Fruit fly (Drosophila melanogaster) whole organism, embryonic: ENCODE measurements around the gene CG3434.
A peak's percentile ranks its signal among the peaks of the same experiment; 100 is the strongest.

Experiments used
- BEAF-32 ChIP-seq: fragments of 200-800 bp; sonication (Bioruptor generic); optimal IDR thresholded peaks from 3 replicates; lab custom pipeline; 2017; ENCODE audit warnings: missing biosample characterization, missing genetic modification characterization, mild to moderate bottlenecking, moderate library complexity, missing genetic modification reagents
- CG10543 ChIP-seq: fragments of 200-800 bp; sonication (Bioruptor generic); optimal IDR thresholded peaks from 3 replicates; lab custom pipeline; 2017; ENCODE audit warnings: missing biosample characterization, mild to moderate bottlenecking, missing genetic modification characterization, moderate library complexity
- CG12391 ChIP-seq: fragments of 200-800 bp; sonication (Bioruptor generic); optimal IDR thresholded peaks from 3 replicates; lab custom pipeline; 2018; ENCODE audit warnings: missing biosample characterization, mild to moderate bottlenecking, missing genetic modification characterization, moderate library complexity
- CG12659 ChIP-seq: fragments of 200-800 bp; sonication (Bioruptor generic); optimal IDR thresholded peaks from 3 replicates; lab custom pipeline; 2017; ENCODE audit warnings: mild to moderate bottlenecking, missing biosample characterization, missing genetic modification reagents, missing genetic modification characterization
- CG12769 ChIP-seq: fragments of 200-800 bp; sonication (Bioruptor generic); optimal IDR thresholded peaks from 2 replicates; lab custom pipeline; 2019; ENCODE audit warnings: missing biosample characterization, mild to moderate bottlenecking, missing genetic modification characterization, moderate library complexity
- CG15514 ChIP-seq: fragments of 200-800 bp; sonication (Bioruptor generic); optimal IDR thresholded peaks from 3 replicates; lab custom pipeline; 2017; ENCODE audit warnings: missing biosample characterization, missing genetic modification characterization, mild to moderate bottlenecking, moderate library complexity, missing genetic modification reagents
- CG1603 ChIP-seq: fragments of 200-800 bp; sonication (Bioruptor generic); optimal IDR thresholded peaks from 2 replicates; lab custom pipeline; 2019; ENCODE audit warnings: missing biosample characterization, mild to moderate bottlenecking, missing genetic modification characterization, moderate library complexity
- CG1647 ChIP-seq: fragments of 200-800 bp; sonication (Bioruptor generic); optimal IDR thresholded peaks from 3 replicates; lab custom pipeline; 2016; ENCODE audit warnings: missing biosample characterization, missing genetic modification characterization
- CG16863 ChIP-seq: fragments of 200-800 bp; sonication (Bioruptor generic); optimal IDR thresholded peaks from 3 replicates; lab custom pipeline; 2016; ENCODE audit warnings: missing biosample characterization, missing genetic modification characterization
- CG17802 ChIP-seq: fragments of 200-800 bp; sonication (Bioruptor generic); optimal IDR thresholded peaks from 2 replicates; lab custom pipeline; 2018; ENCODE audit warnings: missing biosample characterization, mild to moderate bottlenecking, missing genetic modification characterization, moderate library complexity
- CG17912 ChIP-seq: fragments of 200-800 bp; sonication (Bioruptor generic); optimal IDR thresholded peaks from 2 replicates; lab custom pipeline; 2018; ENCODE audit warnings: missing biosample characterization, mild to moderate bottlenecking, missing genetic modification characterization
- CG18476 ChIP-seq: fragments of 200-800 bp; sonication (Bioruptor generic); optimal IDR thresholded peaks from 2 replicates; lab custom pipeline; 2016; ENCODE audit warnings: missing biosample characterization, mild to moderate bottlenecking, missing genetic modification characterization
- CG4404 ChIP-seq: fragments of 200-800 bp; sonication (Bioruptor generic); IDR thresholded peaks from 2 replicates; pipeline ENCODE4 v1.3.6; 2022; ENCODE audit warnings: missing biosample characterization, missing genetic modification characterization
- CG4707 ChIP-seq: fragments of 200-800 bp; sonication (Bioruptor generic); optimal IDR thresholded peaks from 2 replicates; lab custom pipeline; 2018; ENCODE audit warnings: missing biosample characterization, mild to moderate bottlenecking, missing genetic modification characterization, moderate library complexity
- CG4820 ChIP-seq: fragments of 200-800 bp; sonication (Bioruptor generic); optimal IDR thresholded peaks from 3 replicates; lab custom pipeline; 2016; ENCODE audit warnings: missing biosample characterization, missing genetic modification characterization
- CG6854 ChIP-seq: fragments of 200-800 bp; sonication (Bioruptor generic); optimal IDR thresholded peaks from 3 replicates; lab custom pipeline; 2017; ENCODE audit warnings: missing biosample characterization, mild to moderate bottlenecking, missing genetic modification characterization
- CG7987 ChIP-seq: fragments of 200-800 bp; sonication (Bioruptor generic); optimal IDR thresholded peaks from 2 replicates; lab custom pipeline; 2018; ENCODE audit warnings: missing biosample characterization, mild to moderate bottlenecking, missing genetic modification characterization, moderate library complexity
- CG8388 ChIP-seq: fragments of 200-800 bp; sonication (Bioruptor generic); optimal IDR thresholded peaks from 2 replicates; lab custom pipeline; 2019; ENCODE audit warnings: missing biosample characterization, mild to moderate bottlenecking, missing genetic modification characterization, moderate library complexity
- CG8765 ChIP-seq: fragments of 200-800 bp; sonication (Bioruptor generic); IDR thresholded peaks from 2 replicates; pipeline ENCODE4 v1.3.6; 2022; ENCODE audit warnings: missing biosample characterization, missing genetic modification characterization
- CkIIα-i1 ChIP-seq: fragments of 200-800 bp; sonication (Bioruptor generic); IDR thresholded peaks from 2 replicates; pipeline ENCODE4 v1.3.6; 2022; ENCODE audit warnings: missing biosample characterization, missing genetic modification characterization
- Dad ChIP-seq: fragments of 200-800 bp; sonication (Bioruptor generic); optimal IDR thresholded peaks from 3 replicates; lab custom pipeline; 2016; ENCODE audit warnings: missing biosample characterization, missing genetic modification characterization
- E2f2 ChIP-seq: fragments of 200-800 bp; sonication (Bioruptor generic); IDR thresholded peaks from 2 replicates; pipeline ENCODE4 v1.3.6; 2022; ENCODE audit warnings: missing biosample characterization, missing genetic modification characterization
- Ets65A ChIP-seq: fragments of 200-800 bp; sonication (Bioruptor generic); peaks from one replicate; lab custom pipeline; 2016; ENCODE audit warnings: missing biosample characterization, missing genetic modification characterization
- Fer1 ChIP-seq: fragments of 200-800 bp; sonication (Bioruptor generic); optimal IDR thresholded peaks from 2 replicates; lab custom pipeline; 2017; ENCODE audit warnings: missing biosample characterization, mild to moderate bottlenecking, missing genetic modification characterization
- HmgD ChIP-seq: fragments of 200-800 bp; sonication (Bioruptor generic); optimal IDR thresholded peaks from 3 replicates; lab custom pipeline; 2016; ENCODE audit warnings: missing biosample characterization, missing genetic modification characterization
- Lpt ChIP-seq: fragments of >200 bp; optimal IDR thresholded peaks from 2 replicates; lab custom pipeline; 2018; ENCODE audit warnings: missing biosample characterization, missing genetic modification characterization
- Nf-YA ChIP-seq: fragments of 200-800 bp; sonication (Bioruptor generic); IDR thresholded peaks from 2 replicates; pipeline ENCODE4 v1.3.6; 2022; ENCODE audit warnings: missing biosample characterization, missing genetic modification characterization
- Pdp1 ChIP-seq, 2 experiments: fragments of 200-800 bp; sonication (Bioruptor generic); optimal IDR thresholded peaks; 3 replicates each; lab custom pipeline; 2016; ENCODE audit warnings: missing biosample characterization in 2 of 2, missing genetic modification characterization in 2 of 2, mild to moderate bottlenecking in 1 of 2, moderate library complexity in 1 of 2
- Scr ChIP-seq: fragments of 200-800 bp; sonication (Bioruptor generic); IDR thresholded peaks from 2 replicates; pipeline ENCODE4 v1.3.6; 2022; ENCODE audit warnings: missing biosample characterization, missing genetic modification characterization; ENCODE audit not compliant: partially characterized antibody
- TFAM ChIP-seq: fragments of 200-800 bp; sonication (Bioruptor generic); optimal IDR thresholded peaks from 2 replicates; lab custom pipeline; 2017; ENCODE audit warnings: missing biosample characterization, missing genetic modification characterization, inconsistent platforms
- Usf ChIP-seq: fragments of 200-800 bp; sonication (Bioruptor generic); optimal IDR thresholded peaks from 2 replicates; lab custom pipeline; 2017; ENCODE audit warnings: missing genotype, missing biosample characterization, missing genetic modification characterization
- abd-A ChIP-seq: fragments of 200-800 bp; sonication (Bioruptor generic); optimal IDR thresholded peaks from 3 replicates; lab custom pipeline; 2019; ENCODE audit warnings: missing biosample characterization, mild to moderate bottlenecking, missing genetic modification characterization, moderate library complexity
- bcd ChIP-seq: fragments of 200-800 bp; sonication (Bioruptor generic); optimal IDR thresholded peaks from 2 replicates; lab custom pipeline; 2017; ENCODE audit warnings: missing biosample characterization, mild to moderate bottlenecking, missing genetic modification characterization
- cas ChIP-seq: fragments of 200-800 bp; sonication (Bioruptor generic); IDR thresholded peaks from 2 replicates; pipeline ENCODE4 v1.3.6; 2022; ENCODE audit warnings: missing biosample characterization, missing genetic modification characterization
- chm ChIP-seq: fragments of 200-800 bp; sonication (Bioruptor generic); IDR thresholded peaks from 2 replicates; pipeline ENCODE4 v1.3.6; 2022; ENCODE audit warnings: missing biosample characterization, missing genetic modification characterization
- exex ChIP-seq: fragments of 200-800 bp; sonication (Bioruptor generic); optimal IDR thresholded peaks from 4 replicates; lab custom pipeline; 2018; ENCODE audit warnings: missing biosample characterization, mild to moderate bottlenecking, missing genetic modification characterization, moderate library complexity
- fd96Cb ChIP-seq: fragments of 200-800 bp; sonication (Bioruptor generic); optimal IDR thresholded peaks from 2 replicates; lab custom pipeline; 2018; ENCODE audit warnings: missing biosample characterization, mild to moderate bottlenecking, missing genetic modification characterization, moderate library complexity
- gro ChIP-seq: fragments of 200-800 bp; sonication (Bioruptor generic); optimal IDR thresholded peaks from 2 replicates; lab custom pipeline; 2016; ENCODE audit warnings: missing biosample characterization, missing genetic modification characterization
- hth ChIP-seq: fragments of >200 bp; optimal IDR thresholded peaks from 2 replicates; lab custom pipeline; 2017; ENCODE audit warnings: inconsistent platforms
- nom ChIP-seq: fragments of 200-800 bp; sonication (Bioruptor generic); optimal IDR thresholded peaks from 2 replicates; lab custom pipeline; 2017; ENCODE audit warnings: missing biosample characterization, missing genetic modification characterization, mild to moderate bottlenecking, moderate library complexity, missing genetic modification reagents
- oc ChIP-seq: fragments of 200-800 bp; sonication (Bioruptor generic); optimal IDR thresholded peaks from 2 replicates; lab custom pipeline; 2018; ENCODE audit warnings: missing biosample characterization, mild to moderate bottlenecking, missing genetic modification characterization, moderate library complexity
- sqz ChIP-seq: fragments of 200-800 bp; sonication (Bioruptor generic); optimal IDR thresholded peaks from 3 replicates; lab custom pipeline; 2018; ENCODE audit warnings: missing biosample characterization, mild to moderate bottlenecking, missing genetic modification characterization
- stc ChIP-seq: fragments of 200-800 bp; sonication (Bioruptor generic); IDR thresholded peaks from 2 replicates; pipeline ENCODE4 v1.3.6; 2022; ENCODE audit warnings: missing biosample characterization, missing genetic modification characterization
- zf30C ChIP-seq: fragments of 200-800 bp; sonication (Bioruptor generic); optimal IDR thresholded peaks from 3 replicates; lab custom pipeline; 2018; ENCODE audit warnings: missing biosample characterization, mild to moderate bottlenecking, missing genetic modification characterization
- zfh1 ChIP-seq: fragments of 200-800 bp; sonication (Bioruptor generic); IDR thresholded peaks from 3 replicates; pipeline ENCODE4 v1.3.6; 2022; ENCODE audit warnings: missing biosample characterization, missing genetic modification characterization

Gene CG3434

dm6 chr3L:9423757-9424527, 36.7 kb downstream of the CG3434 start (continued):
- peak; percentile 66 for TF ChIP-seq Ets65A (GFP tag; lab: Kevin White, UChicago)
- peak; percentile 35 for TF ChIP-seq CG10543 (GFP tag; lab: Kevin White, UChicago)
- TF ChIP-seq fd96Cb (tag; lab: Kevin White, UChicago), result no peak
- peak; percentile 61 for TF ChIP-seq exex (tag; lab: Kevin White, UChicago)
- no peak for TF ChIP-seq CG16863 (GFP tag; lab: Kevin White, UChicago)
- no peak for TF ChIP-seq E2f2 (GFP tag; lab: Robert Waterston, UW)
- TF ChIP-seq BEAF-32 (GFP tag; lab: Kevin White, UChicago), result peak; percentile 8
- peak; percentile 7 for TF ChIP-seq CG12769 (tag; lab: Kevin White, UChicago)
- peak in 1 of 2 experiments; percentile 99 for TF ChIP-seq Pdp1 (GFP tag; optimal IDR thresholded peaks at IDR 0.05; lab: Kevin White, UChicago)
- TF ChIP-seq TFAM, result no peak
- TF ChIP-seq, all 482 proteins: peak for 26

- TF ChIP-seq CG6854 (GFP tag; lab: Kevin White, UChicago), result peak; percentile 98
- TF ChIP-seq CG15514 (GFP tag; lab: Kevin White, UChicago), result peak; percentile 94
- peak; percentile 99 for TF ChIP-seq oc (tag; lab: Kevin White, UChicago)
- TF ChIP-seq sqz (GFP tag; lab: Kevin White, UChicago), result peak; percentile 98
- TF ChIP-seq CG1603 (tag; lab: Kevin White, UChicago), result peak; percentile 97
- TF ChIP-seq Lpt (GFP tag; lab: Kevin White, UChicago), result no peak
- TF ChIP-seq HmgD (GFP tag; lab: Kevin White, UChicago), result peak; percentile 76
- peak; percentile 79 for TF ChIP-seq CG17912 (GFP tag; lab: Kevin White, UChicago)
- TF ChIP-seq CG4707 (GFP tag; lab: Kevin White, UChicago), result peak; percentile 97
- TF ChIP-seq CG10543 (GFP tag; lab: Kevin White, UChicago), result peak; percentile 97
- TF ChIP-seq hth (lab: Kevin White, UChicago), result no peak
- peak; percentile 100 for TF ChIP-seq CG12391 (tag; lab: Kevin White, UChicago)
- peak; percentile 99 for TF ChIP-seq CG12659
- peak; percentile 99 for TF ChIP-seq zfh1 (GFP tag; lab: Robert Waterston, UW)
- peak; percentile 98 for TF ChIP-seq CG8765 (GFP tag; lab: Robert Waterston, UW)
- TF ChIP-seq cas (GFP tag; lab: Robert Waterston, UW), result peak; percentile 93
- TF ChIP-seq Scr (GFP tag; lab: Robert Waterston, UW), result no peak
- TF ChIP-seq Usf (GFP tag; lab: Kevin White, UChicago), result peak; percentile 94
- peak; percentile 94 for TF ChIP-seq abd-A
- peak; percentile 97 for TF ChIP-seq Nf-YA (GFP tag; lab: Robert Waterston, UW)
- TF ChIP-seq CG17802 (tag; lab: Kevin White, UChicago), result peak; percentile 90
- peak; percentile 97 for TF ChIP-seq CG7987 (GFP tag; lab: Kevin White, UChicago)
- TF ChIP-seq Fer1 (GFP tag; lab: Kevin White, UChicago), result peak; percentile 99
- TF ChIP-seq chm (GFP tag; lab: Robert Waterston, UW), result peak; percentile 99
- TF ChIP-seq CG18476 (GFP tag; lab: Kevin White, UChicago), result peak; percentile 99
- TF ChIP-seq CG4820, result peak; percentile 98
- TF ChIP-seq bcd, result peak; percentile 99
- peak; percentile 98 for TF ChIP-seq CG1647 (GFP tag; lab: Kevin White, UChicago)
- TF ChIP-seq zf30C (GFP tag; lab: Kevin White, UChicago), result peak; percentile 100
- TF ChIP-seq nom (GFP tag; lab: Kevin White, UChicago), result peak; percentile 94
- TF ChIP-seq CG8388 (GFP tag; lab: Kevin White, UChicago), result peak; percentile 99
- peak; percentile 98 for TF ChIP-seq Dad (GFP tag; lab: Kevin White, UChicago)
- peak; percentile 91 for TF ChIP-seq CkIIα-i1
- peak; percentile 98 for TF ChIP-seq gro (GFP tag; lab: Kevin White, UChicago)
- TF ChIP-seq stc, result peak; percentile 98
- peak; percentile 98 for TF ChIP-seq CG4404 (GFP tag; lab: Robert Waterston, UW)
Measured at dm6 chr3L:9422636-9423419, 37.8 kb downstream of the CG3434 start, which contains the start of gene aay. TSS of gene aay (plus strand) at chr3L:9423253.
